Fruit fly (Drosophila melanogaster) whole organism, prepupa: ENCODE data around the gene Rbp9.

Source experiments
- Blimp-1 ChIP-seq: fragments of 200-800 bp; sonication (Bioruptor generic); optimal IDR thresholded peaks from 3 replicates; lab custom pipeline; 2017; ENCODE audit warnings: missing biosample characterization, missing genetic modification characterization, mild to moderate bottlenecking, moderate library complexity, missing genetic modification reagents
- CG10631 ChIP-seq: fragments of 200-800 bp; sonication (Bioruptor generic); optimal IDR thresholded peaks from 2 replicates; lab custom pipeline; 2016; ENCODE audit warnings: missing biosample characterization, missing genetic modification characterization
- CG10669 ChIP-seq: fragments of 200-800 bp; sonication (Bioruptor generic); optimal IDR thresholded peaks from 3 replicates; lab custom pipeline; 2018; ENCODE audit warnings: missing biosample characterization, mild to moderate bottlenecking, missing genetic modification characterization, moderate library complexity
- CG11294 ChIP-seq: fragments of 200-800 bp; sonication (Bioruptor generic); IDR thresholded peaks from 2 replicates; pipeline ENCODE4 v1.3.6; 2022; ENCODE audit warnings: missing biosample characterization, missing genetic modification characterization
- CG11762 ChIP-seq: fragments of 200-800 bp; sonication (Bioruptor generic); optimal IDR thresholded peaks from 3 replicates; lab custom pipeline; 2016; ENCODE audit warnings: missing biosample characterization, missing genetic modification characterization; ENCODE audit not compliant: insufficient read depth
- CG15336 ChIP-seq: fragments of 200-800 bp; sonication (Bioruptor generic); IDR thresholded peaks from 2 replicates; pipeline ENCODE4 v1.3.6; 2022; ENCODE audit warnings: missing biosample characterization, missing genetic modification characterization
- CG1621 ChIP-seq: fragments of 200-800 bp; sonication (Bioruptor generic); optimal IDR thresholded peaks from 3 replicates; lab custom pipeline; 2018; ENCODE audit warnings: missing biosample characterization, mild to moderate bottlenecking, missing genetic modification characterization
- CG16779 ChIP-seq: fragments of 200-800 bp; sonication (Bioruptor generic); optimal IDR thresholded peaks from 3 replicates; lab custom pipeline; 2017; ENCODE audit warnings: missing biosample characterization, mild to moderate bottlenecking, missing genetic modification characterization
- CG3032 ChIP-seq: fragments of 200-800 bp; optimal IDR thresholded peaks from 2 replicates; lab custom pipeline; 2019; ENCODE audit warnings: missing biosample characterization, mild to moderate bottlenecking, missing genetic modification characterization, moderate library complexity
- CG31627 ChIP-seq: fragments of 200-800 bp; sonication (Bioruptor generic); optimal IDR thresholded peaks from 3 replicates; lab custom pipeline; 2016; ENCODE audit warnings: missing biosample characterization, missing genetic modification characterization
- CG32006 ChIP-seq: fragments of 200-800 bp; sonication (Bioruptor generic); optimal IDR thresholded peaks from 3 replicates; lab custom pipeline; 2017; ENCODE audit warnings: missing biosample characterization, mild to moderate bottlenecking, missing genetic modification characterization
- CG34406 ChIP-seq: fragments of 200-800 bp; sonication (Bioruptor generic); optimal IDR thresholded peaks from 3 replicates; lab custom pipeline; 2016; ENCODE audit warnings: missing biosample characterization, missing genetic modification characterization
- CG3919 ChIP-seq: fragments of 200-800 bp; sonication (Bioruptor generic); optimal IDR thresholded peaks from 3 replicates; lab custom pipeline; 2016; ENCODE audit warnings: missing biosample characterization, missing genetic modification characterization
- CG4318 ChIP-seq: fragments of 200-800 bp; sonication (Bioruptor generic); optimal IDR thresholded peaks from 3 replicates; lab custom pipeline; 2017; ENCODE audit warnings: missing biosample characterization, mild to moderate bottlenecking, missing genetic modification characterization
- CG6163 ChIP-seq: fragments of 200-800 bp; sonication (Bioruptor generic); IDR thresholded peaks from 3 replicates; pipeline ENCODE4 v1.3.6; 2022; ENCODE audit warnings: missing biosample characterization, missing genetic modification characterization
- CG6792 ChIP-seq: fragments of 200-800 bp; sonication (Bioruptor generic); optimal IDR thresholded peaks from 3 replicates; lab custom pipeline; 2016; ENCODE audit warnings: missing biosample characterization, missing genetic modification characterization
- CG6808 ChIP-seq: fragments of 200-800 bp; sonication (Bioruptor generic); optimal IDR thresholded peaks from 3 replicates; lab custom pipeline; 2017; ENCODE audit warnings: missing biosample characterization, missing genetic modification characterization, mild to moderate bottlenecking, moderate library complexity, missing genetic modification reagents
- CG6854 ChIP-seq: fragments of 200-800 bp; sonication (Bioruptor generic); optimal IDR thresholded peaks from 2 replicates; lab custom pipeline; 2017; ENCODE audit warnings: missing biosample characterization, mild to moderate bottlenecking, missing genetic modification characterization
- CG7368 ChIP-seq: fragments of 200-800 bp; sonication (Bioruptor generic); optimal IDR thresholded peaks from 3 replicates; lab custom pipeline; 2016; ENCODE audit warnings: missing biosample characterization, missing genetic modification characterization
- CG8119 ChIP-seq: fragments of 200-800 bp; sonication (Bioruptor generic); IDR thresholded peaks from 3 replicates; pipeline ENCODE4 v1.3.6; 2022; ENCODE audit warnings: missing biosample characterization, missing genetic modification characterization
- CG8319 ChIP-seq: fragments of 200-800 bp; sonication (Bioruptor generic); optimal IDR thresholded peaks from 3 replicates; lab custom pipeline; 2016; ENCODE audit warnings: missing biosample characterization, missing genetic modification characterization
- CG9139 ChIP-seq: fragments of 200-800 bp; sonication (Bioruptor generic); optimal IDR thresholded peaks from 3 replicates; lab custom pipeline; 2017; ENCODE audit warnings: missing biosample characterization, mild to moderate bottlenecking, missing genetic modification characterization
- Eip75B ChIP-seq: fragments of 200-800 bp; sonication (Bioruptor generic); optimal IDR thresholded peaks from 3 replicates; lab custom pipeline; 2016; ENCODE audit warnings: missing biosample characterization, missing genetic modification characterization
- Eip78C ChIP-seq: fragments of 200-800 bp; sonication (Bioruptor generic); peaks from one replicate; lab custom pipeline; 2016; ENCODE audit warnings: missing biosample characterization, missing genetic modification characterization
- Eip93F ChIP-seq: fragments of 200-800 bp; sonication (Bioruptor generic); optimal IDR thresholded peaks from 2 replicates; lab custom pipeline; 2016; ENCODE audit warnings: missing biosample characterization, mild to moderate bottlenecking, missing genetic modification characterization
- Ets21C ChIP-seq: fragments of 200-800 bp; sonication (Bioruptor generic); optimal IDR thresholded peaks from 3 replicates; lab custom pipeline; 2016; ENCODE audit warnings: missing biosample characterization, missing genetic modification characterization
- Ets96B ChIP-seq: fragments of 200-800 bp; optimal IDR thresholded peaks from 2 replicates; lab custom pipeline; 2019; ENCODE audit warnings: missing biosample characterization, mild to moderate bottlenecking, missing genetic modification characterization, moderate library complexity
- Gug ChIP-seq: fragments of 200-800 bp; sonication (Bioruptor generic); IDR thresholded peaks from 2 replicates; pipeline ENCODE4 v1.3.6; 2022; ENCODE audit warnings: missing biosample characterization, missing genetic modification characterization
- Hr38 ChIP-seq: sonication (Bioruptor generic); optimal IDR thresholded peaks from 2 replicates; lab custom pipeline; 2016; ENCODE audit warnings: missing biosample characterization, missing genetic modification characterization
- Hr39 ChIP-seq: fragments of 200-800 bp; sonication (Bioruptor generic); optimal IDR thresholded peaks from 2 replicates; lab custom pipeline; 2016; ENCODE audit warnings: missing biosample characterization, missing genetic modification characterization
- Hr4 ChIP-seq: fragments of 200-800 bp; sonication (Bioruptor generic); optimal IDR thresholded peaks from 3 replicates; lab custom pipeline; 2016; ENCODE audit warnings: missing biosample characterization, missing genetic modification characterization
- Lpt ChIP-seq: fragments of 200-800 bp; sonication (Bioruptor generic); optimal IDR thresholded peaks from 3 replicates; lab custom pipeline; 2016; ENCODE audit warnings: missing biosample characterization, missing genetic modification characterization
- Met ChIP-seq: fragments of 200-800 bp; sonication (Bioruptor generic); optimal IDR thresholded peaks from 3 replicates; lab custom pipeline; 2016; ENCODE audit warnings: missing biosample characterization, missing genetic modification characterization
- OdsH ChIP-seq: fragments of 200-800 bp; sonication (Bioruptor generic); optimal IDR thresholded peaks from 3 replicates; lab custom pipeline; 2016; ENCODE audit warnings: missing biosample characterization, missing genetic modification characterization
- Sox102F ChIP-seq: fragments of 200-800 bp; sonication (Bioruptor generic); optimal IDR thresholded peaks from 2 replicates; lab custom pipeline; 2016; ENCODE audit warnings: missing biosample characterization, mild to moderate bottlenecking, missing genetic modification characterization
- Sox14 ChIP-seq: fragments of 200-800 bp; sonication (Bioruptor generic); optimal IDR thresholded peaks from 3 replicates; lab custom pipeline; 2016; ENCODE audit warnings: missing biosample characterization, missing genetic modification characterization
- cyc ChIP-seq: fragments of 200-800 bp; sonication (Bioruptor generic); optimal IDR thresholded peaks from 3 replicates; lab custom pipeline; 2016; ENCODE audit warnings: missing biosample characterization, missing genetic modification characterization
- dac ChIP-seq: fragments of 200-800 bp; sonication (Bioruptor generic); optimal IDR thresholded peaks from 2 replicates; lab custom pipeline; 2017; ENCODE audit warnings: missing biosample characterization, mild to moderate bottlenecking, missing genetic modification characterization
- eg ChIP-seq: fragments of 200-800 bp; sonication (Bioruptor generic); IDR thresholded peaks from 3 replicates; pipeline ENCODE4 v1.3.6; 2022; ENCODE audit warnings: missing biosample characterization, missing genetic modification characterization
- esn ChIP-seq: fragments of 200-800 bp; sonication (Bioruptor generic); optimal IDR thresholded peaks from 2 replicates; lab custom pipeline; 2016; ENCODE audit warnings: missing biosample characterization, mild to moderate bottlenecking, missing genetic modification characterization, moderate library complexity
- fd59A ChIP-seq: fragments of 200-800 bp; sonication (Bioruptor generic); optimal IDR thresholded peaks from 2 replicates; lab custom pipeline; 2017; ENCODE audit warnings: missing biosample characterization, mild to moderate bottlenecking, missing genetic modification characterization, missing genetic modification reagents
- fd85E ChIP-seq: fragments of 200-800 bp; sonication (Bioruptor generic); optimal IDR thresholded peaks from 3 replicates; lab custom pipeline; 2016; ENCODE audit warnings: missing biosample characterization, missing genetic modification characterization
- fkh ChIP-seq: fragments of 200-800 bp; sonication (Bioruptor generic); optimal IDR thresholded peaks from 3 replicates; lab custom pipeline; 2017; ENCODE audit warnings: missing biosample characterization, mild to moderate bottlenecking, missing genetic modification characterization, moderate library complexity
- lz ChIP-seq: fragments of 200-800 bp; sonication (Bioruptor generic); optimal IDR thresholded peaks from 3 replicates; lab custom pipeline; 2016; ENCODE audit warnings: missing biosample characterization, missing genetic modification characterization
- net ChIP-seq: fragments of 200-800 bp; sonication (Bioruptor generic); optimal IDR thresholded peaks from 3 replicates; lab custom pipeline; 2016; ENCODE audit warnings: missing biosample characterization, missing genetic modification characterization
- pdm3 ChIP-seq: fragments of 200-800 bp; sonication (Bioruptor generic); optimal IDR thresholded peaks from 3 replicates; lab custom pipeline; 2016; ENCODE audit warnings: missing biosample characterization, missing genetic modification characterization
- salr ChIP-seq, 2 experiments: fragments of 200-800 bp; sonication (Bioruptor generic); optimal IDR thresholded peaks; 3 replicates each; lab custom pipeline; 2016 to 2018; ENCODE audit warnings: missing biosample characterization in 2 of 2, missing genetic modification characterization in 2 of 2, mild to moderate bottlenecking in 1 of 2
- spab ChIP-seq: fragments of 200-800 bp; sonication (Bioruptor generic); optimal IDR thresholded peaks from 2 replicates; lab custom pipeline; 2017; ENCODE audit warnings: missing biosample characterization, mild to moderate bottlenecking, missing genetic modification characterization, missing genetic modification reagents
- ss ChIP-seq, 2 experiments: fragments of 200-800 bp; sonication (Bioruptor generic); optimal IDR thresholded peaks; 2 replicates in 1 of 2; 3 replicates in 1 of 2; lab custom pipeline; 2017 to 2018; ENCODE audit warnings: mild to moderate bottlenecking in 2 of 2, missing biosample characterization in 2 of 2, missing genetic modification characterization in 2 of 2, moderate library complexity in 1 of 2
- topi ChIP-seq: fragments of 200-800 bp; sonication (Bioruptor generic); optimal IDR thresholded peaks from 3 replicates; lab custom pipeline; 2016; ENCODE audit warnings: missing biosample characterization, missing genetic modification characterization
- vri ChIP-seq: fragments of 200-800 bp; sonication (Bioruptor generic); optimal IDR thresholded peaks from 3 replicates; lab custom pipeline; 2016; ENCODE audit warnings: missing biosample characterization, mild to moderate bottlenecking, missing genetic modification characterization

The Rbp9 gene

DNA sequence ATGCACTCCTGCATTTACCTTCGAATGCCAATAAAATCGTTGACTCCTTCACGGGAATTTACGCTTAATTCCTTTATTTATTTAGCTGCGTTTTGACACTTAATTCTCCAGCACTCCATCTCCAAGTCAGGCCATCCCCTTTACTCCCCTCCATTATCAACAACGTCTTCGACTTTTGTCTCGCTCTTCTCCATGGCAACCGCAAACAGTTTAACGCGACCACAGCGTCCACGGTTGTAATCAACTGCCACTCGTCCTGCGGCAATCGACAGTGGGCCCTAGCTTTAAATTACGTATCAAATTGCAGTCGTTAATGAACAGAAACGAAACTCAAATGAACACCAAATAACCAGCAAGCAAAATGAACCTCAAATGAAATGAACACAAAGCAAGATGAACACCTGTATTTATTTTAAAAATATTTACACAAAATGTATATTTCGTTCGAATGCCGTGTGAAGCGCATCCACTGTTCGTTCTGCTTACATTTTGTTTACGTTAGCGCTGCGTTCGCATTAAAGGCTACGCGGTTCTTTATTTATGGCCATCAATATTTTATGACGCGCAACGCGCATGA, 22.9 kb upstream of the Rbp9 start:
- TF ChIP-seq CG8119 (peak; percentile 43; the same call in 1 of the 3 replicates), Hr4 (GFP tag; lab: Kevin White, UChicago) (no peak), CG3919 (GFP tag; lab: Kevin White, UChicago) (peak; percentile 47), CG11762 (GFP tag; lab: Kevin White, UChicago) (peak; percentile 29), Eip93F (no peak), Hr39 (GFP tag; lab: Kevin White, UChicago) (peak; percentile 52), CG8319 (GFP tag; lab: Kevin White, UChicago) (peak; percentile 5), pdm3 (GFP tag; lab: Kevin White, UChicago) (peak; percentile 37), Hr38 (GFP tag; lab: Kevin White, UChicago) (no peak), CG6854 (GFP tag; lab: Kevin White, UChicago) (no peak), vri (GFP tag; lab: Kevin White, UChicago) (no peak), CG4318 (peak; percentile 20), CG6808 (GFP tag; lab: Kevin White, UChicago) (peak; percentile 79), Eip75B (GFP tag; lab: Kevin White, UChicago) (peak; percentile 80), CG7368 (peak; percentile 24), Eip78C (GFP tag; lab: Kevin White, UChicago) (peak; percentile 73), CG6792 (GFP tag; lab: Kevin White, UChicago) (peak; percentile 50), CG32006 (peak; percentile 70), net (no peak), Ets21C (no peak), esn (peak; percentile 70), cyc (GFP tag; lab: Kevin White, UChicago) (peak; percentile 31), CG34406 (GFP tag; lab: Kevin White, UChicago) (peak; percentile 72), OdsH (GFP tag; lab: Kevin White, UChicago) (peak; percentile 43), dac (GFP tag; lab: Kevin White, UChicago) (no peak), fkh (GFP tag; lab: Kevin White, UChicago) (peak; percentile 32), spab (GFP tag; lab: Kevin White, UChicago) (peak; percentile 75), CG16779 (peak; percentile 71), Blimp-1 (peak; percentile 10), Sox14 (GFP tag; lab: Kevin White, UChicago) (peak; percentile 80), Lpt (GFP tag; lab: Kevin White, UChicago) (no peak), lz (GFP tag; lab: Kevin White, UChicago) (peak; percentile 69), CG10669 (peak; percentile 82), topi (GFP tag; lab: Kevin White, UChicago) (peak; percentile 74), ss (GFP tag; optimal IDR thresholded peaks at IDR 0.05; lab: Kevin White, UChicago) (peak; percentile 77 to 85), Ets96B (tag; lab: Kevin White, UChicago) (peak; percentile 83), salr (GFP tag; optimal IDR thresholded peaks at IDR 0.05; lab: Kevin White, UChicago) (peak; percentile 27 to 64), CG15336 (GFP tag; lab: Robert Waterston, UW) (no peak), CG9139 (GFP tag; lab: Kevin White, UChicago) (peak; percentile 52), Gug (no peak), eg (no peak), CG31627 (GFP tag; lab: Kevin White, UChicago) (peak; percentile 29), CG10631 (GFP tag; lab: Kevin White, UChicago) (peak; percentile 68), CG1621 (tag; lab: Kevin White, UChicago) (peak; percentile 81), CG11294 (GFP tag; lab: Robert Waterston, UW) (0 out of 2 replicates have a peak, but pooled peaks have one; percentile 8), fd59A (GFP tag; lab: Kevin White, UChicago) (peak; percentile 73), Met (GFP tag; lab: Kevin White, UChicago) (peak; percentile 72), CG3032 (tag; lab: Kevin White, UChicago) (peak; percentile 75), fd85E (no peak), CG6163 (peak; percentile 59; the same call in 1 of the 3 replicates), Sox102F (GFP tag; lab: Kevin White, UChicago) (peak; percentile 56)
